Fruit fly (Drosophila melanogaster) whole organism, prepupa: Measurements from ENCODE around the gene gt.

ENCODE experiments used
- Blimp-1 ChIP-seq: fragments of 200-800 bp; sonication (Bioruptor generic); optimal IDR thresholded peaks from 3 replicates; lab custom pipeline; 2017; ENCODE audit warnings: missing biosample characterization, missing genetic modification characterization, mild to moderate bottlenecking, moderate library complexity, missing genetic modification reagents
- CG10631 ChIP-seq: fragments of 200-800 bp; sonication (Bioruptor generic); optimal IDR thresholded peaks from 2 replicates; lab custom pipeline; 2016; ENCODE audit warnings: missing biosample characterization, missing genetic modification characterization
- CG11294 ChIP-seq: fragments of 200-800 bp; sonication (Bioruptor generic); IDR thresholded peaks from 2 replicates; pipeline ENCODE4 v1.3.6; 2022; ENCODE audit warnings: missing biosample characterization, missing genetic modification characterization
- CG11762 ChIP-seq: fragments of 200-800 bp; sonication (Bioruptor generic); optimal IDR thresholded peaks from 3 replicates; lab custom pipeline; 2016; ENCODE audit warnings: missing biosample characterization, missing genetic modification characterization; ENCODE audit not compliant: insufficient read depth
- CG1621 ChIP-seq: fragments of 200-800 bp; sonication (Bioruptor generic); optimal IDR thresholded peaks from 3 replicates; lab custom pipeline; 2018; ENCODE audit warnings: missing biosample characterization, mild to moderate bottlenecking, missing genetic modification characterization
- CG16779 ChIP-seq: fragments of 200-800 bp; sonication (Bioruptor generic); optimal IDR thresholded peaks from 3 replicates; lab custom pipeline; 2017; ENCODE audit warnings: missing biosample characterization, mild to moderate bottlenecking, missing genetic modification characterization
- CG31627 ChIP-seq: fragments of 200-800 bp; sonication (Bioruptor generic); optimal IDR thresholded peaks from 3 replicates; lab custom pipeline; 2016; ENCODE audit warnings: missing biosample characterization, missing genetic modification characterization
- CG32006 ChIP-seq: fragments of 200-800 bp; sonication (Bioruptor generic); optimal IDR thresholded peaks from 3 replicates; lab custom pipeline; 2017; ENCODE audit warnings: missing biosample characterization, mild to moderate bottlenecking, missing genetic modification characterization
- CG34406 ChIP-seq: fragments of 200-800 bp; sonication (Bioruptor generic); optimal IDR thresholded peaks from 3 replicates; lab custom pipeline; 2016; ENCODE audit warnings: missing biosample characterization, missing genetic modification characterization
- CG4318 ChIP-seq: fragments of 200-800 bp; sonication (Bioruptor generic); optimal IDR thresholded peaks from 3 replicates; lab custom pipeline; 2017; ENCODE audit warnings: missing biosample characterization, mild to moderate bottlenecking, missing genetic modification characterization
- CG6163 ChIP-seq: fragments of 200-800 bp; sonication (Bioruptor generic); IDR thresholded peaks from 3 replicates; pipeline ENCODE4 v1.3.6; 2022; ENCODE audit warnings: missing biosample characterization, missing genetic modification characterization
- CG6792 ChIP-seq: fragments of 200-800 bp; sonication (Bioruptor generic); optimal IDR thresholded peaks from 3 replicates; lab custom pipeline; 2016; ENCODE audit warnings: missing biosample characterization, missing genetic modification characterization
- CG6854 ChIP-seq: fragments of 200-800 bp; sonication (Bioruptor generic); optimal IDR thresholded peaks from 2 replicates; lab custom pipeline; 2017; ENCODE audit warnings: missing biosample characterization, mild to moderate bottlenecking, missing genetic modification characterization
- CG7368 ChIP-seq: fragments of 200-800 bp; sonication (Bioruptor generic); optimal IDR thresholded peaks from 3 replicates; lab custom pipeline; 2016; ENCODE audit warnings: missing biosample characterization, missing genetic modification characterization
- CG8119 ChIP-seq: fragments of 200-800 bp; sonication (Bioruptor generic); IDR thresholded peaks from 3 replicates; pipeline ENCODE4 v1.3.6; 2022; ENCODE audit warnings: missing biosample characterization, missing genetic modification characterization
- CG8632 ChIP-seq: fragments of 200-800 bp; sonication (Bioruptor generic); optimal IDR thresholded peaks from 3 replicates; lab custom pipeline; 2016; ENCODE audit warnings: missing biosample characterization, missing genetic modification characterization
- CG9139 ChIP-seq: fragments of 200-800 bp; sonication (Bioruptor generic); optimal IDR thresholded peaks from 3 replicates; lab custom pipeline; 2017; ENCODE audit warnings: missing biosample characterization, mild to moderate bottlenecking, missing genetic modification characterization
- Eip75B ChIP-seq: fragments of 200-800 bp; sonication (Bioruptor generic); optimal IDR thresholded peaks from 3 replicates; lab custom pipeline; 2016; ENCODE audit warnings: missing biosample characterization, missing genetic modification characterization
- Eip78C ChIP-seq: fragments of 200-800 bp; sonication (Bioruptor generic); peaks from one replicate; lab custom pipeline; 2016; ENCODE audit warnings: missing biosample characterization, missing genetic modification characterization
- Eip93F ChIP-seq: fragments of 200-800 bp; sonication (Bioruptor generic); optimal IDR thresholded peaks from 2 replicates; lab custom pipeline; 2016; ENCODE audit warnings: missing biosample characterization, mild to moderate bottlenecking, missing genetic modification characterization
- Ets21C ChIP-seq: fragments of 200-800 bp; sonication (Bioruptor generic); optimal IDR thresholded peaks from 3 replicates; lab custom pipeline; 2016; ENCODE audit warnings: missing biosample characterization, missing genetic modification characterization
- Ets96B ChIP-seq: fragments of 200-800 bp; optimal IDR thresholded peaks from 2 replicates; lab custom pipeline; 2019; ENCODE audit warnings: missing biosample characterization, mild to moderate bottlenecking, missing genetic modification characterization, moderate library complexity
- Gug ChIP-seq: fragments of 200-800 bp; sonication (Bioruptor generic); IDR thresholded peaks from 2 replicates; pipeline ENCODE4 v1.3.6; 2022; ENCODE audit warnings: missing biosample characterization, missing genetic modification characterization
- Hr4 ChIP-seq: fragments of 200-800 bp; sonication (Bioruptor generic); optimal IDR thresholded peaks from 3 replicates; lab custom pipeline; 2016; ENCODE audit warnings: missing biosample characterization, missing genetic modification characterization
- Lpt ChIP-seq: fragments of 200-800 bp; sonication (Bioruptor generic); optimal IDR thresholded peaks from 3 replicates; lab custom pipeline; 2016; ENCODE audit warnings: missing biosample characterization, missing genetic modification characterization
- Met ChIP-seq: fragments of 200-800 bp; sonication (Bioruptor generic); optimal IDR thresholded peaks from 3 replicates; lab custom pipeline; 2016; ENCODE audit warnings: missing biosample characterization, missing genetic modification characterization
- OdsH ChIP-seq: fragments of 200-800 bp; sonication (Bioruptor generic); optimal IDR thresholded peaks from 3 replicates; lab custom pipeline; 2016; ENCODE audit warnings: missing biosample characterization, missing genetic modification characterization
- Smox ChIP-seq: fragments of 200-800 bp; sonication (Bioruptor generic); optimal IDR thresholded peaks from 3 replicates; lab custom pipeline; 2016; ENCODE audit warnings: missing biosample characterization, missing genetic modification characterization
- Sox102F ChIP-seq: fragments of 200-800 bp; sonication (Bioruptor generic); optimal IDR thresholded peaks from 2 replicates; lab custom pipeline; 2016; ENCODE audit warnings: missing biosample characterization, mild to moderate bottlenecking, missing genetic modification characterization
- achi ChIP-seq: fragments of 200-800 bp; sonication (Bioruptor generic); optimal IDR thresholded peaks from 3 replicates; lab custom pipeline; 2016; ENCODE audit warnings: missing biosample characterization, missing genetic modification characterization
- acj6 ChIP-seq: fragments of 200-800 bp; sonication (Bioruptor generic); optimal IDR thresholded peaks from 3 replicates; lab custom pipeline; 2016; ENCODE audit warnings: missing biosample characterization, missing genetic modification characterization
- cyc ChIP-seq: fragments of 200-800 bp; sonication (Bioruptor generic); optimal IDR thresholded peaks from 3 replicates; lab custom pipeline; 2016; ENCODE audit warnings: missing biosample characterization, missing genetic modification characterization
- dac ChIP-seq: fragments of 200-800 bp; sonication (Bioruptor generic); optimal IDR thresholded peaks from 2 replicates; lab custom pipeline; 2017; ENCODE audit warnings: missing biosample characterization, mild to moderate bottlenecking, missing genetic modification characterization
- dsx ChIP-seq: fragments of 200-800 bp; optimal IDR thresholded peaks from 3 replicates; lab custom pipeline; 2019; ENCODE audit warnings: missing biosample characterization, mild to moderate bottlenecking, missing genetic modification characterization, moderate library complexity; ENCODE audit not compliant: poor library complexity, severe bottlenecking
- eg ChIP-seq: fragments of 200-800 bp; sonication (Bioruptor generic); IDR thresholded peaks from 3 replicates; pipeline ENCODE4 v1.3.6; 2022; ENCODE audit warnings: missing biosample characterization, missing genetic modification characterization
- fd59A ChIP-seq: fragments of 200-800 bp; sonication (Bioruptor generic); optimal IDR thresholded peaks from 2 replicates; lab custom pipeline; 2017; ENCODE audit warnings: missing biosample characterization, mild to moderate bottlenecking, missing genetic modification characterization, missing genetic modification reagents
- fd85E ChIP-seq: fragments of 200-800 bp; sonication (Bioruptor generic); optimal IDR thresholded peaks from 3 replicates; lab custom pipeline; 2016; ENCODE audit warnings: missing biosample characterization, missing genetic modification characterization
- fkh ChIP-seq: fragments of 200-800 bp; sonication (Bioruptor generic); optimal IDR thresholded peaks from 3 replicates; lab custom pipeline; 2017; ENCODE audit warnings: missing biosample characterization, mild to moderate bottlenecking, missing genetic modification characterization, moderate library complexity
- lz ChIP-seq: fragments of 200-800 bp; sonication (Bioruptor generic); optimal IDR thresholded peaks from 3 replicates; lab custom pipeline; 2016; ENCODE audit warnings: missing biosample characterization, missing genetic modification characterization
- net ChIP-seq: fragments of 200-800 bp; sonication (Bioruptor generic); optimal IDR thresholded peaks from 3 replicates; lab custom pipeline; 2016; ENCODE audit warnings: missing biosample characterization, missing genetic modification characterization
- pdm3 ChIP-seq: fragments of 200-800 bp; sonication (Bioruptor generic); optimal IDR thresholded peaks from 3 replicates; lab custom pipeline; 2016; ENCODE audit warnings: missing biosample characterization, missing genetic modification characterization
- salr ChIP-seq, 2 experiments: fragments of 200-800 bp; sonication (Bioruptor generic); optimal IDR thresholded peaks; 3 replicates each; lab custom pipeline; 2016 to 2018; ENCODE audit warnings: missing biosample characterization in 2 of 2, missing genetic modification characterization in 2 of 2, mild to moderate bottlenecking in 1 of 2
- ss ChIP-seq, 2 experiments: fragments of 200-800 bp; sonication (Bioruptor generic); optimal IDR thresholded peaks; 2 replicates in 1 of 2; 3 replicates in 1 of 2; lab custom pipeline; 2017 to 2018; ENCODE audit warnings: mild to moderate bottlenecking in 2 of 2, missing biosample characterization in 2 of 2, missing genetic modification characterization in 2 of 2, moderate library complexity in 1 of 2
- svp ChIP-seq: fragments of 200-800 bp; sonication (Bioruptor generic); peaks from one replicate; lab custom pipeline; 2016; ENCODE audit warnings: missing biosample characterization, missing genetic modification characterization
- vri ChIP-seq: fragments of 200-800 bp; sonication (Bioruptor generic); optimal IDR thresholded peaks from 3 replicates; lab custom pipeline; 2016; ENCODE audit warnings: missing biosample characterization, mild to moderate bottlenecking, missing genetic modification characterization

Gene gt

dm6 chrX:2455337-2456246 is 26.8 kb upstream of the gt start (continued):
- TF ChIP-seq Smox (GFP tag; lab: Kevin White, UChicago) (peak; percentile 67), CG11294 (GFP tag; lab: Robert Waterston, UW) (no peak), Eip78C (GFP tag; lab: Kevin White, UChicago) (peak; percentile 80), Hr4 (GFP tag; lab: Kevin White, UChicago) (no peak), pdm3 (GFP tag; lab: Kevin White, UChicago) (peak; percentile 71), CG7368 (GFP tag; lab: Kevin White, UChicago) (no peak), lz (GFP tag; lab: Kevin White, UChicago) (peak; percentile 62), Ets96B (tag; lab: Kevin White, UChicago) (peak; percentile 15), Met (GFP tag; lab: Kevin White, UChicago) (peak; percentile 69), cyc (GFP tag; lab: Kevin White, UChicago) (peak; percentile 52), Ets21C (peak; percentile 56)

dm6 chrX:2453772-2454171 is 25.0 kb upstream of the gt start:
- no peak for TF ChIP-seq CG4318 (GFP tag; lab: Kevin White, UChicago)
- peak; percentile 59 for TF ChIP-seq Eip78C (GFP tag; lab: Kevin White, UChicago)
- no peak for TF ChIP-seq Eip75B

- peak; percentile 26 for TF ChIP-seq CG7368 (GFP tag; lab: Kevin White, UChicago)
- peak; percentile 57 for TF ChIP-seq Blimp-1 (GFP tag; lab: Kevin White, UChicago)
- peak; percentile 70 for TF ChIP-seq fd59A
- TF ChIP-seq CG8632 (GFP tag; lab: Kevin White, UChicago), result no peak
- TF ChIP-seq salr (GFP tag; optimal IDR thresholded peaks at IDR 0.05; lab: Kevin White, UChicago), result peak in 1 of 2 experiments; percentile 13
- peak; percentile 88 for TF ChIP-seq svp (GFP tag; lab: Kevin White, UChicago)
- TF ChIP-seq Sox102F (GFP tag; lab: Kevin White, UChicago), result peak; percentile 76
- peak; percentile 65 for TF ChIP-seq achi
- no peak for TF ChIP-seq fd85E (GFP tag; lab: Kevin White, UChicago)
- peak; percentile 87 for TF ChIP-seq Met (GFP tag; lab: Kevin White, UChicago)
- TF ChIP-seq OdsH, result no peak
- peak; percentile 37 for TF ChIP-seq Lpt (GFP tag; lab: Kevin White, UChicago)
- peak; percentile 85 for TF ChIP-seq Eip78C (GFP tag; lab: Kevin White, UChicago)
- peak; percentile 7 for TF ChIP-seq CG1621
- TF ChIP-seq vri (GFP tag; lab: Kevin White, UChicago), result no peak
- peak; percentile 61 for TF ChIP-seq CG10631 (GFP tag; lab: Kevin White, UChicago)
- no peak for TF ChIP-seq CG11294 (GFP tag; lab: Robert Waterston, UW)
- TF ChIP-seq dsx (GFP tag; lab: Kevin White, UChicago), result no peak
- no peak for TF ChIP-seq CG16779
- no peak for TF ChIP-seq Eip93F
- TF ChIP-seq CG6163 (GFP tag; lab: Robert Waterston, UW), result 0 out of 3 replicates have a peak, but pooled peaks have one; percentile 22
- TF ChIP-seq CG32006 (GFP tag; lab: Kevin White, UChicago), result peak; percentile 38
- TF ChIP-seq CG34406, result peak; percentile 56
- peak; percentile 77 for TF ChIP-seq Smox (GFP tag; lab: Kevin White, UChicago)
- peak; percentile 32 for TF ChIP-seq net (GFP tag; lab: Kevin White, UChicago)
- peak; percentile 60 for TF ChIP-seq Ets96B (tag; lab: Kevin White, UChicago)
- peak; percentile 57 for TF ChIP-seq CG6792 (GFP tag; lab: Kevin White, UChicago)
- TF ChIP-seq Hr4 (GFP tag; lab: Kevin White, UChicago), result no peak
- TF ChIP-seq dac (GFP tag; lab: Kevin White, UChicago), result no peak
- peak in 1 of 2 experiments; percentile 32 for TF ChIP-seq ss (GFP tag; optimal IDR thresholded peaks at IDR 0.05; lab: Kevin White, UChicago)
- peak; percentile 23; the same call in 1 of the 3 replicates for TF ChIP-seq CG8119 (GFP tag; lab: Robert Waterston, UW)
- TF ChIP-seq CG31627 (GFP tag; lab: Kevin White, UChicago), result peak; percentile 78
- TF ChIP-seq acj6 (GFP tag; lab: Kevin White, UChicago), result peak; percentile 58
- TF ChIP-seq CG11762 (GFP tag; lab: Kevin White, UChicago), result peak; percentile 30
- no peak for TF ChIP-seq eg (GFP tag; lab: Robert Waterston, UW)
- no peak for TF ChIP-seq fkh
- no peak for TF ChIP-seq CG6854
- no peak for TF ChIP-seq CG9139
- no peak for TF ChIP-seq Gug (GFP tag; lab: Robert Waterston, UW)
Measured at dm6 chrX:2452734-2453133, 24.0 kb upstream of the gt start.
